Fruit fly (Drosophila melanogaster): ENCODE data around the gene LManI.

Gene LManI

dm6 chr2L:10442048-10442790, 14.8 kb downstream of the LManI start, which contains the start of gene loh:
Gene loh, plus strand, starts transcription at chr2L:10442534.
- no peak for TF ChIP-seq tx (GFP tag; optimal IDR thresholded peaks at IDR 0.05)
- TF ChIP-seq unpg (GFP tag; optimal IDR thresholded peaks at IDR 0.05) = peak; percentile 42
- no peak for TF ChIP-seq hkb (optimal IDR thresholded peaks at IDR 0.05)
- peak; percentile 50; the same call in 1 of the 2 replicates for TF ChIP-seq hkb (GFP tag; IDR thresholded peaks at IDR 0.05)
- TF ChIP-seq trh (GFP tag; optimal IDR thresholded peaks at IDR 0.05) = peak; percentile 7
- no peak for TF ChIP-seq lov (optimal IDR thresholded peaks at IDR 0.05)
- 0 out of 3 replicates have a peak, but pooled peaks have one; percentile 15 for TF ChIP-seq lov (GFP tag; IDR thresholded peaks at IDR 0.05)
- peak; percentile 62 for TF ChIP-seq CG30403 (GFP tag; optimal IDR thresholded peaks at IDR 0.05)
- 0 out of 3 replicates have a peak, but pooled peaks have one; percentile 10 for TF ChIP-seq ken (GFP tag; IDR thresholded peaks at IDR 0.05)
- no peak for TF ChIP-seq org-1 (GFP tag; optimal IDR thresholded peaks at IDR 0.05)
- TF ChIP-seq phol (tag; optimal IDR thresholded peaks at IDR 0.05) = peak; percentile 73
- TF ChIP-seq CG6765 (GFP tag; optimal IDR thresholded peaks at IDR 0.05) = peak; percentile 23
- peak; percentile 65 for TF ChIP-seq CG17385 (GFP tag; optimal IDR thresholded peaks at IDR 0.05)
- no peak for TF ChIP-seq Ravus (GFP tag; IDR thresholded peaks at IDR 0.05)
- no peak for TF ChIP-seq btn (GFP tag; optimal IDR thresholded peaks at IDR 0.05)
- TF ChIP-seq CG8924 (tag; optimal IDR thresholded peaks at IDR 0.05) = peak; percentile 77
- TF ChIP-seq Hr3 (GFP tag; optimal IDR thresholded peaks at IDR 0.05) = peak; percentile 53
- TF ChIP-seq CG6689 (GFP tag; IDR thresholded peaks at IDR 0.05) = peak; percentile 55
- TF ChIP-seq CG1647 (GFP tag; optimal IDR thresholded peaks at IDR 0.05) = no peak
- peak; percentile 49 for TF ChIP-seq CG8359 (GFP tag; optimal IDR thresholded peaks at IDR 0.05; ENCODE audit: borderline replicate concordance)
- no peak for TF ChIP-seq cwo (GFP tag; optimal IDR thresholded peaks at IDR 0.05)
- TF ChIP-seq CG12236 (GFP tag; optimal IDR thresholded peaks at IDR 0.05) = no peak
- TF ChIP-seq ssp (GFP tag; IDR thresholded peaks at IDR 0.05) = no peak
- no peak for TF ChIP-seq ab (GFP tag; optimal IDR thresholded peaks at IDR 0.05)
- TF ChIP-seq sc (optimal IDR thresholded peaks at IDR 0.05) = no peak
- peak; percentile 44 for TF ChIP-seq sc (GFP tag; optimal IDR thresholded peaks at IDR 0.05)
- no peak for TF ChIP-seq CG9817 (tag; optimal IDR thresholded peaks at IDR 0.05)
- TF ChIP-seq Atf6 (GFP tag; IDR thresholded peaks at IDR 0.05) = no peak
- peak; percentile 66 for TF ChIP-seq Med (GFP tag)
- no peak for TF ChIP-seq CG2678 (tag; optimal IDR thresholded peaks at IDR 0.05)
- TF ChIP-seq Usf (GFP tag; optimal IDR thresholded peaks at IDR 0.05) = peak; percentile 3
- TF ChIP-seq sima (GFP tag; optimal IDR thresholded peaks at IDR 0.05) = no peak
- TF ChIP-seq CG3995 (GFP tag; optimal IDR thresholded peaks at IDR 0.05) = no peak
- TF ChIP-seq Opbp (GFP tag; IDR thresholded peaks at IDR 0.05; ENCODE audit: partially characterized antibody) = no peak
- peak; percentile 10 for TF ChIP-seq CG6683 (GFP tag; optimal IDR thresholded peaks at IDR 0.05)
- no peak for TF ChIP-seq CG10321 (GFP tag; IDR thresholded peaks at IDR 0.05)
- TF ChIP-seq Taf1 (GFP tag; IDR thresholded peaks at IDR 0.05) = 0 out of 2 replicates have a peak, but pooled peaks have one; percentile 26
- peak; percentile 76 for TF ChIP-seq row (GFP tag; IDR thresholded peaks at IDR 0.05)
- TF ChIP-seq CG5245 (GFP tag; optimal IDR thresholded peaks at IDR 0.05) = no peak
- peak; percentile 49 for TF ChIP-seq CG12104 (GFP tag; optimal IDR thresholded peaks at IDR 0.05)
- TF ChIP-seq Dref (GFP tag; IDR thresholded peaks at IDR 0.05) = no peak
- peak; percentile 35 for TF ChIP-seq kah (GFP tag; optimal IDR thresholded peaks at IDR 0.05)
- peak; percentile 35 for TF ChIP-seq dmrt11E (tag; optimal IDR thresholded peaks at IDR 0.05)
- TF ChIP-seq br (optimal IDR thresholded peaks at IDR 0.05) = no peak
- no peak for TF ChIP-seq CG7839 (tag; optimal IDR thresholded peaks at IDR 0.05)
- TF ChIP-seq cas (GFP tag; IDR thresholded peaks at IDR 0.05) = no peak
- TF ChIP-seq CG7963 (GFP tag; IDR thresholded peaks at IDR 0.05; ENCODE audit: partially characterized antibody) = no peak
- no peak; the same call in 2 of the 3 replicates for TF ChIP-seq so (GFP tag; IDR thresholded peaks at IDR 0.05)
- TF ChIP-seq NfI (GFP tag; optimal IDR thresholded peaks at IDR 0.05) = peak; percentile 1
- peak; percentile 77 for TF ChIP-seq CG2712 (tag; optimal IDR thresholded peaks at IDR 0.05)
- TF ChIP-seq CG3407 (GFP tag; optimal IDR thresholded peaks at IDR 0.05) = peak; percentile 40

Measured in whole organism, embryonic.